Fruit fly (Drosophila melanogaster): ENCODE data around the gene CG4230.

dm6 chr2L:5049974-5050373 is 46.1 kb upstream of the CG4230 start:
- TF ChIP-seq CG11617 (GFP tag; optimal IDR thresholded peaks at IDR 0.05) (no peak), CG5204 (GFP tag; optimal IDR thresholded peaks at IDR 0.05) (no peak), cnc (optimal IDR thresholded peaks at IDR 0.05) (no peak), CG12768 (GFP tag; optimal IDR thresholded peaks at IDR 0.05) (no peak), ovo (GFP tag; optimal IDR thresholded peaks at IDR 0.05) (no peak), CG7101 (tag; optimal IDR thresholded peaks at IDR 0.05) (no peak)

All from whole organism, adult.